Worm (Caenorhabditis elegans) whole organism, L1 larva: ENCODE data around the gene C25D7.9.
A peak's percentile ranks its signal among the peaks of the same experiment; 100 is the strongest.

Source experiments
- aha-1 ChIP-seq: fragments of 150-350 bp; optimal IDR thresholded peaks from 2 replicates; lab custom pipeline; 2014; ENCODE audit warnings: missing biosample characterization, missing genetic modification characterization
- alr-1 ChIP-seq: fragments of 200-800 bp; sonication (Bioruptor generic); optimal IDR thresholded peaks from 2 replicates; lab custom pipeline; 2018; ENCODE audit warnings: borderline replicate concordance, mild to moderate bottlenecking, missing genetic modification characterization, missing compliant biosample characterization
- ama-1 ChIP-seq: fragments of 150-350 bp; optimal IDR thresholded peaks from 2 replicates; lab custom pipeline; 2014
- blmp-1 ChIP-seq: fragments of 150-350 bp; optimal IDR thresholded peaks from 2 replicates; lab custom pipeline; 2014; ENCODE audit warnings: missing biosample characterization, missing genetic modification characterization
- ceh-82 ChIP-seq, 3 experiments: fragments of 150-350 bp in 1 of 3; sonication (generic microtip) in 2 of 3; optimal IDR thresholded peaks; 2 replicates each; lab custom pipeline; 2014 to 2017; ENCODE audit warnings: missing biosample characterization in 3 of 3, missing genetic modification characterization in 3 of 3
- ceh-88 ChIP-seq: fragments of 200-800 bp; sonication (Bioruptor generic); IDR thresholded peaks from 2 replicates; pipeline ENCODE4 v1.3.6; 2022; ENCODE audit warnings: missing genetic modification characterization, missing compliant biosample characterization
- ceh-90 ChIP-seq: sonication (generic microtip); optimal IDR thresholded peaks from 2 replicates; lab custom pipeline; 2016; ENCODE audit warnings: missing genetic modification characterization, missing compliant biosample characterization
- efl-1 ChIP-seq, 4 experiments: fragments of 150-350 bp; optimal IDR thresholded peaks in 3 of 4; peaks in 1 of 4; 1 replicate in 1 of 4; 2 replicates in 3 of 4; lab custom pipeline; 2014; ENCODE audit warnings: missing biosample characterization in 2 of 4, missing genetic modification characterization in 2 of 4, missing genetic modification reagents in 2 of 4
- efl-3 ChIP-seq: fragments of 200-800 bp; sonication (Bioruptor generic); optimal IDR thresholded peaks from 2 replicates; lab custom pipeline; 2018; ENCODE audit warnings: mild to moderate bottlenecking, missing genetic modification characterization, missing compliant biosample characterization
- egl-27 ChIP-seq, 2 experiments: fragments of 150-350 bp in 1 of 2; sonication (generic microtip); optimal IDR thresholded peaks; 3 replicates each; lab custom pipeline; 2017 to 2018; ENCODE audit warnings: missing biosample characterization in 2 of 2, missing genetic modification characterization in 2 of 2, missing genetic modification reagents in 2 of 2
- elt-2 ChIP-seq: sonication (generic microtip); optimal IDR thresholded peaks from 2 replicates; lab custom pipeline; 2016; ENCODE audit warnings: missing genetic modification characterization, mild to moderate bottlenecking, inconsistent platforms, missing compliant biosample characterization, missing genetic modification reagents
- fkh-4 ChIP-seq: sonication (generic microtip); optimal IDR thresholded peaks from 2 replicates; lab custom pipeline; 2016; ENCODE audit warnings: missing compliant biosample characterization, missing genetic modification characterization, borderline replicate concordance
- fos-1 ChIP-seq: fragments of 150-350 bp; optimal IDR thresholded peaks from 2 replicates; lab custom pipeline; 2014; ENCODE audit warnings: missing biosample characterization, missing genetic modification characterization
- hpl-2 ChIP-seq: fragments of 150-350 bp; optimal IDR thresholded peaks from 2 replicates; lab custom pipeline; 2014; ENCODE audit warnings: missing biosample characterization, missing genetic modification reagents, missing genetic modification characterization
- lin-13 ChIP-seq: fragments of 150-350 bp; optimal IDR thresholded peaks from 2 replicates; lab custom pipeline; 2014; ENCODE audit warnings: missing biosample characterization, missing genetic modification reagents, missing genetic modification characterization
- lin-15B ChIP-seq: fragments of 150-350 bp; sonication (generic microtip); optimal IDR thresholded peaks from 3 replicates; lab custom pipeline; 2014; ENCODE audit warnings: missing biosample characterization, missing genetic modification characterization
- lsy-2 ChIP-seq, 2 experiments: fragments of 150-350 bp; optimal IDR thresholded peaks; 2 replicates each; lab custom pipeline; 2014; ENCODE audit warnings: missing biosample characterization in 2 of 2, missing genetic modification characterization in 2 of 2
- mdl-1 ChIP-seq, 2 experiments: fragments of 150-350 bp; optimal IDR thresholded peaks; 2 replicates each; lab custom pipeline; 2014 to 2017; ENCODE audit warnings: missing biosample characterization in 2 of 2, missing genetic modification characterization in 2 of 2, inconsistent platforms in 1 of 2
- mep-1 ChIP-seq: fragments of 150-350 bp; optimal IDR thresholded peaks from 2 replicates; lab custom pipeline; 2014; ENCODE audit warnings: missing biosample characterization, missing genetic modification characterization
- nhr-20 ChIP-seq: sonication (generic microtip); optimal IDR thresholded peaks from 2 replicates; lab custom pipeline; 2016; ENCODE audit warnings: mild to moderate bottlenecking, missing genetic modification characterization, missing compliant biosample characterization
- nhr-85 ChIP-seq: sonication (generic microtip); peaks from one replicate; lab custom pipeline; 2016; ENCODE audit warnings: missing genetic modification characterization, inconsistent platforms, missing compliant biosample characterization
- pax-3 ChIP-seq: fragments of 200-800 bp; sonication (Bioruptor generic); optimal IDR thresholded peaks from 2 replicates; lab custom pipeline; 2018; ENCODE audit warnings: mild to moderate bottlenecking, missing genetic modification characterization, moderate library complexity, missing compliant biosample characterization
- pqm-1 ChIP-seq: sonication (generic microtip); optimal IDR thresholded peaks from 3 replicates; lab custom pipeline; 2017; ENCODE audit warnings: missing biosample characterization, missing genetic modification characterization
- skn-1 ChIP-seq: fragments of 150-350 bp; optimal IDR thresholded peaks from 2 replicates; lab custom pipeline; 2014; ENCODE audit warnings: missing biosample characterization, missing genetic modification characterization
- tbx-2 ChIP-seq: sonication (generic microtip); optimal IDR thresholded peaks from 2 replicates; lab custom pipeline; 2016; ENCODE audit warnings: missing genetic modification characterization, missing compliant biosample characterization
- unc-86 ChIP-seq: sonication (generic microtip); optimal IDR thresholded peaks from 2 replicates; lab custom pipeline; 2016; ENCODE audit warnings: missing genetic modification characterization, missing compliant biosample characterization
- unc-98 ChIP-seq: fragments of 200-800 bp; sonication (Bioruptor generic); IDR thresholded peaks from 2 replicates; pipeline ENCODE4 v1.3.6; 2022; ENCODE audit warnings: missing genetic modification characterization, missing compliant biosample characterization
- zip-4 ChIP-seq: fragments of 200-800 bp; sonication (Bioruptor generic); optimal IDR thresholded peaks from 2 replicates; lab custom pipeline; 2018; ENCODE audit warnings: mild to moderate bottlenecking, missing genetic modification characterization, moderate library complexity, missing compliant biosample characterization
- ztf-11 ChIP-seq, 2 experiments: sonication (generic microtip); optimal IDR thresholded peaks; 2 replicates each; lab custom pipeline; 2016 to 2017; ENCODE audit warnings: missing genetic modification characterization in 2 of 2, missing biosample characterization in 1 of 2, missing compliant biosample characterization in 1 of 2

Gene C25D7.9

ce11 chrV:15060595-15060994 lies 4.3 kb upstream of the C25D7.9 start:
- TF ChIP-seq mep-1 (tag; lab: Kevin White, UChicago): no peak
- TF ChIP-seq fos-1 (tag; lab: Kevin White, UChicago): no peak
- TF ChIP-seq elt-2 (tag; lab: Kevin White, UChicago): no peak
- no peak for TF ChIP-seq aha-1 (tag; lab: Kevin White, UChicago)
- TF ChIP-seq unc-98 (GFP tag; lab: Robert Waterston, UW): no peak
- TF ChIP-seq alr-1 (tag; lab: Kevin White, UChicago): no peak
- TF ChIP-seq nhr-20 (tag; lab: Kevin White, UChicago): no peak

ce11 chrV:15063987-15064386 lies 948 bp upstream of the C25D7.9 start, which contains the start of gene rap-2:
Gene rap-2, minus strand, starts transcription at chrV:15064087.
- TF ChIP-seq blmp-1 (tag; lab: Kevin White, UChicago) (peak; percentile 54), ama-1 (lab: Kevin White, UChicago) (no peak), lsy-2 (tag; optimal IDR thresholded peaks at IDR 0.05; lab: Kevin White, UChicago) (no peak), egl-27 (tag; optimal IDR thresholded peaks at IDR 0.05; lab: Kevin White, UChicago) (no peak), efl-3 (GFP tag; lab: Kevin White, UChicago) (no peak), unc-98 (GFP tag; lab: Robert Waterston, UW) (no peak), pqm-1 (tag; lab: Kevin White, UChicago) (no peak), nhr-85 (tag; lab: Kevin White, UChicago) (no peak)

- TF ChIP-seq efl-1 (optimal IDR thresholded peaks at IDR 0.05; lab: Kevin White, UChicago) (no peak), efl-1 (GFP tag; optimal IDR thresholded peaks at IDR 0.05 in 1 of 2; lab: Kevin White, UChicago) (peak in 1 of 2 experiments; percentile 13), lin-15B (tag; lab: Kevin White, UChicago) (no peak)
Observed at ce11 chrV:15065837-15066348, 958 bp downstream of the C25D7.9 start, which contains the start of gene otub-1. Gene otub-1, plus strand, starts transcription at chrV:15066298.

- TF ChIP-seq ceh-90 (tag; lab: Kevin White, UChicago) (no peak), alr-1 (tag; lab: Kevin White, UChicago) (no peak), hpl-2 (GFP tag; lab: Kevin White, UChicago) (no peak), lin-13 (GFP tag; lab: Kevin White, UChicago) (no peak), mdl-1 (tag; optimal IDR thresholded peaks at IDR 0.05; lab: Kevin White, UChicago) (no peak), unc-98 (GFP tag; lab: Robert Waterston, UW) (no peak), ztf-11 (tag; optimal IDR thresholded peaks at IDR 0.05; lab: Kevin White, UChicago) (no peak), fkh-4 (tag; lab: Kevin White, UChicago) (no peak), egl-27 (tag; optimal IDR thresholded peaks at IDR 0.05; lab: Kevin White, UChicago) (no peak), skn-1 (tag; lab: Kevin White, UChicago) (no peak), fos-1 (tag; lab: Kevin White, UChicago) (no peak), unc-86 (no peak), zip-4 (GFP tag; lab: Kevin White, UChicago) (no peak), pax-3 (no peak), ceh-88 (GFP tag; lab: Robert Waterston, UW) (no peak), ceh-82 (tag; optimal IDR thresholded peaks at IDR 0.05; lab: Kevin White, UChicago) (no peak), tbx-2 (tag; lab: Kevin White, UChicago) (no peak)
Observed at ce11 chrV:15067165-15067564, 2.2 kb downstream of the C25D7.9 start, which contains the start of gene C25D7.10. Gene C25D7.10, plus strand, starts transcription at chrV:15067465.

ce11 chrV:15068378-15068777 lies 3.4 kb downstream of the C25D7.9 start, which contains the start of gene dnj-3:
Gene dnj-3, plus strand, starts transcription at chrV:15068678.
- TF ChIP-seq egl-27 (tag; optimal IDR thresholded peaks at IDR 0.05; lab: Kevin White, UChicago) (no peak), efl-1 (optimal IDR thresholded peaks at IDR 0.05; lab: Kevin White, UChicago) (no peak), efl-1 (GFP tag; optimal IDR thresholded peaks at IDR 0.05 in 1 of 2; lab: Kevin White, UChicago) (peak in 1 of 2 experiments; percentile 24)
